Worm (Caenorhabditis elegans): ENCODE measurements around the gene Y37D8A.6.

Y37D8A.6 gene

ce11 chrIII:12904987-12905541 is 35.0 kb upstream of the Y37D8A.6 start, which contains the start of gene cox-5A (continued):
- TF ChIP-seq ztf-4 (tag; optimal IDR thresholded peaks at IDR 0.05) (peak; percentile 99), snpc-4 (tag; optimal IDR thresholded peaks at IDR 0.05) (peak; percentile 92), sma-3 (GFP tag; optimal IDR thresholded peaks at IDR 0.05) (peak; percentile 100), F13H6.1 (tag; optimal IDR thresholded peaks at IDR 0.05) (peak; percentile 99), nhr-12 (tag; optimal IDR thresholded peaks at IDR 0.05) (peak; percentile 83), egl-27 (tag; optimal IDR thresholded peaks at IDR 0.05) (peak; percentile 97), sem-4 (tag; optimal IDR thresholded peaks at IDR 0.05) (peak; percentile 100), nhr-237 (tag; optimal IDR thresholded peaks at IDR 0.05) (peak; percentile 89), blmp-1 (tag; optimal IDR thresholded peaks at IDR 0.05; ENCODE audit: insufficient read depth) (peak; percentile 89)

ce11 chrIII:12904052-12904451 is 34.0 kb upstream of the Y37D8A.6 start:
- TF ChIP-seq elt-1 (tag; optimal IDR thresholded peaks at IDR 0.05) (no peak), elt-3 (tag; optimal IDR thresholded peaks at IDR 0.05) (no peak), sma-9 (GFP tag; optimal IDR thresholded peaks at IDR 0.05) (no peak), sma-9 (tag; optimal IDR thresholded peaks at IDR 0.05) (no peak), mab-5 (tag; optimal IDR thresholded peaks at IDR 0.05) (peak; percentile 76)

ce11 chrIII:12894207-12894606 is 24.1 kb upstream of the Y37D8A.6 start:
- TF ChIP-seq ama-1 (optimal IDR thresholded peaks at IDR 0.05), result no peak
- TF ChIP-seq crh-2 (tag; optimal IDR thresholded peaks at IDR 0.05), result no peak
- no peak for TF ChIP-seq sma-9 (GFP tag; optimal IDR thresholded peaks at IDR 0.05)
- no peak for TF ChIP-seq sma-9 (tag; optimal IDR thresholded peaks at IDR 0.05)
- TF ChIP-seq ztf-1 (GFP tag; conservative IDR thresholded peaks at IDR 0.05), result no peak
- TF ChIP-seq gmeb-1 (tag; optimal IDR thresholded peaks at IDR 0.05), result no peak
- TF ChIP-seq sem-4 (tag; optimal IDR thresholded peaks at IDR 0.05), result no peak
- no peak for TF ChIP-seq nhr-6 (tag; optimal IDR thresholded peaks at IDR 0.05)
- no peak for TF ChIP-seq unc-39 (tag; optimal IDR thresholded peaks at IDR 0.05)
- TF ChIP-seq nhr-12 (tag; optimal IDR thresholded peaks at IDR 0.05), result no peak
- TF ChIP-seq alr-1 (tag; optimal IDR thresholded peaks at IDR 0.05), result no peak
- TF ChIP-seq aly-2 (tag; optimal IDR thresholded peaks at IDR 0.05), result no peak

ce11 chrIII:12892767-12893166 is 22.7 kb upstream of the Y37D8A.6 start:
- TF ChIP-seq R02D3.7 (tag; optimal IDR thresholded peaks at IDR 0.05) (no peak), nhr-237 (tag; optimal IDR thresholded peaks at IDR 0.05) (no peak), alr-1 (tag; optimal IDR thresholded peaks at IDR 0.05) (no peak), ama-1 (optimal IDR thresholded peaks at IDR 0.05) (no peak), nhr-21 (tag; optimal IDR thresholded peaks at IDR 0.05) (no peak), aly-2 (tag; optimal IDR thresholded peaks at IDR 0.05) (no peak), dmd-4 (tag; optimal IDR thresholded peaks at IDR 0.05) (no peak), egl-27 (tag; optimal IDR thresholded peaks at IDR 0.05) (no peak), nhr-10 (tag; optimal IDR thresholded peaks at IDR 0.05) (no peak), peb-1 (tag; optimal IDR thresholded peaks at IDR 0.05) (no peak), nhr-129 (tag; optimal IDR thresholded peaks at IDR 0.05) (no peak), ztf-1 (GFP tag; conservative IDR thresholded peaks at IDR 0.05) (no peak), elt-1 (tag; optimal IDR thresholded peaks at IDR 0.05) (no peak), crh-2 (tag; optimal IDR thresholded peaks at IDR 0.05) (no peak), lsy-2 (tag; optimal IDR thresholded peaks at IDR 0.05) (no peak), lin-11 (tag; optimal IDR thresholded peaks at IDR 0.05) (no peak), ceh-16 (tag; optimal IDR thresholded peaks at IDR 0.05) (no peak), unc-62 (GFP tag; optimal IDR thresholded peaks at IDR 0.05) (no peak), ZK546.5 (tag; optimal IDR thresholded peaks at IDR 0.05) (no peak), ceh-82 (tag; optimal IDR thresholded peaks at IDR 0.05) (no peak)

- TF ChIP-seq ztf-1 (GFP tag; conservative IDR thresholded peaks at IDR 0.05) (no peak), dmd-4 (tag; optimal IDR thresholded peaks at IDR 0.05) (no peak), mdl-1 (tag; optimal IDR thresholded peaks at IDR 0.05) (no peak), nhr-23 (tag; optimal IDR thresholded peaks at IDR 0.05) (no peak), ZK546.5 (tag; optimal IDR thresholded peaks at IDR 0.05) (no peak), F13H6.1 (tag; optimal IDR thresholded peaks at IDR 0.05) (no peak), unc-62 (GFP tag; optimal IDR thresholded peaks at IDR 0.05) (no peak)
These were observed 21.5 kb upstream of the Y37D8A.6 start, which contains the start of the genes Y37D8A.29 and unc-71 for ce11 chrIII:12891580-12891979. Y37D8A.29 (minus strand) TSS chrIII:12891680. unc-71 (minus strand) TSS chrIII:12891738.

Data from whole organism, L2 larva.